Fruit fly (Drosophila melanogaster): ENCODE measurements around the gene CG33721.
A peak's percentile ranks its signal among the peaks of the same experiment; 100 is the strongest.
"Not testable (repeated sequence)": the region's sequence is repeated elsewhere in the genome, so short reads cannot be mapped to it uniquely, and the experiment has no call there.

CG33721 gene

dm6 chr3R:22330512-22331119 is at the start of gene CG33721:
CG33721 (plus strand) TSS chr3R:22331069.
- TF ChIP-seq CG13204 (GFP tag; optimal IDR thresholded peaks at IDR 0.05) (no peak), CG12605 (GFP tag; IDR thresholded peaks at IDR 0.05) (no peak), CG8159 (tag; optimal IDR thresholded peaks at IDR 0.05) (no peak), CG34367 (tag; optimal IDR thresholded peaks at IDR 0.05) (no peak), Pif1A (GFP tag; optimal IDR thresholded peaks at IDR 0.05) (no peak), gl (tag; optimal IDR thresholded peaks at IDR 0.05) (no peak), CG8301 (tag; optimal IDR thresholded peaks at IDR 0.05) (no peak), CG14655 (GFP tag; optimal IDR thresholded peaks at IDR 0.05) (no peak), fd96Ca (GFP tag; IDR thresholded peaks at IDR 0.05) (no peak), Pif1B (GFP tag; optimal IDR thresholded peaks at IDR 0.05) (no peak), Ets98B (GFP tag; IDR thresholded peaks at IDR 0.05) (no peak), D1 (tag; optimal IDR thresholded peaks at IDR 0.05) (no peak)

- no peak for TF ChIP-seq CG9948 (tag; optimal IDR thresholded peaks at IDR 0.05)
- TF ChIP-seq CG15710 (tag; optimal IDR thresholded peaks at IDR 0.05): no peak
- TF ChIP-seq CG10348 (GFP tag; IDR thresholded peaks at IDR 0.05): no peak
- TF ChIP-seq Pif1B (GFP tag; optimal IDR thresholded peaks at IDR 0.05): no peak
- no peak for TF ChIP-seq Ets98B (GFP tag; IDR thresholded peaks at IDR 0.05)
- no peak for TF ChIP-seq CG8159 (tag; optimal IDR thresholded peaks at IDR 0.05)
Observed at dm6 chr3R:22287470-22287869, 43.4 kb upstream of the CG33721 start.

dm6 chr3R:22288305-22288704 is 42.6 kb upstream of the CG33721 start:
- TF ChIP-seq CG32121 (GFP tag; IDR thresholded peaks at IDR 0.05) (no peak), CG13204 (GFP tag; optimal IDR thresholded peaks at IDR 0.05) (no peak), Pif1A (GFP tag; optimal IDR thresholded peaks at IDR 0.05) (no peak), CG10348 (GFP tag; IDR thresholded peaks at IDR 0.05) (no peak), CG17806 (tag; optimal IDR thresholded peaks at IDR 0.05) (no peak), CG34367 (tag; optimal IDR thresholded peaks at IDR 0.05) (no peak)

dm6 chr3R:22298505-22298904 is 32.4 kb upstream of the CG33721 start, which contains the start of gene CG7084:
CG7084 (plus strand) TSS chr3R:22298805.
- not testable (repeated sequence) for TF ChIP-seq CG13204 (GFP tag; optimal IDR thresholded peaks at IDR 0.05); CG12605 (GFP tag; IDR thresholded peaks at IDR 0.05); Snoo (tag; optimal IDR thresholded peaks at IDR 0.05)

- TF ChIP-seq Pif1A (GFP tag; optimal IDR thresholded peaks at IDR 0.05) (no peak), Snoo (tag; optimal IDR thresholded peaks at IDR 0.05) (no peak), CG12605 (GFP tag; IDR thresholded peaks at IDR 0.05) (no peak), D1 (tag; optimal IDR thresholded peaks at IDR 0.05) (no peak), CG10348 (GFP tag; IDR thresholded peaks at IDR 0.05) (no peak), CG8159 (tag; optimal IDR thresholded peaks at IDR 0.05) (no peak), CG17806 (tag; optimal IDR thresholded peaks at IDR 0.05) (no peak), fd96Ca (GFP tag; IDR thresholded peaks at IDR 0.05) (no peak)
Observed at dm6 chr3R:22300064-22300463, 30.8 kb upstream of the CG33721 start.

- TF ChIP-seq CG13204 (GFP tag; optimal IDR thresholded peaks at IDR 0.05) (no peak), Snoo (tag; optimal IDR thresholded peaks at IDR 0.05) (no peak), CG14655 (GFP tag; optimal IDR thresholded peaks at IDR 0.05) (no peak), CG4496 (GFP tag; IDR thresholded peaks at IDR 0.05) (no peak), EcR (GFP tag; optimal IDR thresholded peaks at IDR 0.05) (no peak), CG8159 (tag; optimal IDR thresholded peaks at IDR 0.05) (no peak)
Observed at dm6 chr3R:22323994-22324393, 6.9 kb upstream of the CG33721 start, which contains the start of gene CG34377. CG34377 (minus strand) TSS chr3R:22324094.

dm6 chr3R:22324736-22325135 is 6.1 kb upstream of the CG33721 start:
- TF ChIP-seq CG13204 (GFP tag; optimal IDR thresholded peaks at IDR 0.05) (peak; percentile 56), CG8301 (tag; optimal IDR thresholded peaks at IDR 0.05) (peak; percentile 59), CG9948 (tag; optimal IDR thresholded peaks at IDR 0.05) (peak; percentile 78), CG15710 (tag; optimal IDR thresholded peaks at IDR 0.05) (peak; percentile 76), CG8159 (tag; optimal IDR thresholded peaks at IDR 0.05) (peak; percentile 83), CG17806 (tag; optimal IDR thresholded peaks at IDR 0.05) (peak; percentile 79), CG10348 (GFP tag; IDR thresholded peaks at IDR 0.05) (no peak), Pif1A (GFP tag; optimal IDR thresholded peaks at IDR 0.05) (no peak), Snoo (tag; optimal IDR thresholded peaks at IDR 0.05) (peak; percentile 46), rn (GFP tag; IDR thresholded peaks at IDR 0.05) (no peak), gl (tag; optimal IDR thresholded peaks at IDR 0.05) (no peak), Ets98B (GFP tag; IDR thresholded peaks at IDR 0.05) (peak; percentile 27; the same call in 1 of the 2 replicates), fd96Ca (GFP tag; IDR thresholded peaks at IDR 0.05) (peak; percentile 64; the same call in 2 of the 3 replicates), EcR (GFP tag; optimal IDR thresholded peaks at IDR 0.05) (no peak), CG14655 (GFP tag; optimal IDR thresholded peaks at IDR 0.05) (peak; percentile 81), CG32121 (GFP tag; IDR thresholded peaks at IDR 0.05) (peak; percentile 55; the same call in 1 of the 2 replicates), D1 (tag; optimal IDR thresholded peaks at IDR 0.05) (no peak), CG12605 (GFP tag; IDR thresholded peaks at IDR 0.05) (peak; percentile 15; the same call in 1 of the 2 replicates), CG34367 (tag; optimal IDR thresholded peaks at IDR 0.05) (peak; percentile 63), Pif1B (GFP tag; optimal IDR thresholded peaks at IDR 0.05) (peak; percentile 7), CG4496 (GFP tag; IDR thresholded peaks at IDR 0.05) (peak; percentile 68; the same call in 2 of the 3 replicates)
